Fruit fly (Drosophila melanogaster) whole organism, embryonic: ENCODE data around the gene CG46462.

Experiments
- CG10147 ChIP-seq: fragments of 200-800 bp; sonication (Bioruptor generic); optimal IDR thresholded peaks from 2 replicates; lab custom pipeline; 2019; ENCODE audit warnings: missing biosample characterization, mild to moderate bottlenecking, missing genetic modification characterization, moderate library complexity
- CG10366 ChIP-seq: fragments of 200-800 bp; sonication (Bioruptor generic); IDR thresholded peaks from 2 replicates; pipeline ENCODE4 v1.3.6; 2022; ENCODE audit warnings: missing biosample characterization, missing genetic modification characterization
- CG10431 ChIP-seq: fragments of 200-800 bp; sonication (Bioruptor generic); optimal IDR thresholded peaks from 3 replicates; lab custom pipeline; 2018; ENCODE audit warnings: missing biosample characterization, mild to moderate bottlenecking, missing genetic modification characterization
- CG11504 ChIP-seq: fragments of 200-800 bp; sonication (Bioruptor generic); optimal IDR thresholded peaks from 3 replicates; lab custom pipeline; 2019; ENCODE audit warnings: missing biosample characterization, mild to moderate bottlenecking, missing genetic modification characterization, moderate library complexity
- CG11696 ChIP-seq: fragments of 200-800 bp; sonication (Bioruptor generic); IDR thresholded peaks from 2 replicates; pipeline ENCODE4 v1.3.6; 2022; ENCODE audit warnings: missing biosample characterization, missing genetic modification characterization
- CG12942 ChIP-seq: fragments of 200-800 bp; sonication (Bioruptor generic); optimal IDR thresholded peaks from 3 replicates; lab custom pipeline; 2016; ENCODE audit warnings: missing biosample characterization, missing genetic modification characterization
- CG14050 ChIP-seq: fragments of 200-800 bp; sonication (Bioruptor generic); IDR thresholded peaks from 3 replicates; pipeline ENCODE4 v1.3.6; 2022; ENCODE audit warnings: missing biosample characterization, missing genetic modification characterization
- CG14965 ChIP-seq: fragments of 200-800 bp; sonication (Bioruptor generic); optimal IDR thresholded peaks from 2 replicates; lab custom pipeline; 2016; ENCODE audit warnings: missing biosample characterization, missing genetic modification characterization, borderline replicate concordance
- CG15011 ChIP-seq: fragments of 200-800 bp; sonication (Bioruptor generic); optimal IDR thresholded peaks from 3 replicates; lab custom pipeline; 2018; ENCODE audit warnings: missing biosample characterization, mild to moderate bottlenecking, missing genetic modification characterization
- CG17186 ChIP-seq: fragments of 200-800 bp; sonication (Bioruptor generic); optimal IDR thresholded peaks from 3 replicates; lab custom pipeline; 2017; ENCODE audit warnings: missing biosample characterization, missing genetic modification reagents, missing genetic modification characterization
- CG2678 ChIP-seq: fragments of 200-800 bp; sonication (Bioruptor generic); optimal IDR thresholded peaks from 3 replicates; lab custom pipeline; 2019; ENCODE audit warnings: missing biosample characterization, mild to moderate bottlenecking, missing genetic modification characterization, moderate library complexity
- CG31365 ChIP-seq: fragments of 200-800 bp; sonication (Bioruptor generic); optimal IDR thresholded peaks from 2 replicates; lab custom pipeline; 2018; ENCODE audit warnings: missing biosample characterization, mild to moderate bottlenecking, missing genetic modification characterization
- CG3163 ChIP-seq: fragments of 200-800 bp; sonication (Bioruptor generic); optimal IDR thresholded peaks from 3 replicates; lab custom pipeline; 2016; ENCODE audit warnings: missing biosample characterization, missing genetic modification characterization
- CG34376 ChIP-seq: fragments of 200-800 bp; sonication (Bioruptor generic); optimal IDR thresholded peaks from 2 replicates; lab custom pipeline; 2018; ENCODE audit warnings: missing biosample characterization, mild to moderate bottlenecking, missing genetic modification characterization
- CG7357 ChIP-seq: fragments of 200-800 bp; sonication (Bioruptor generic); IDR thresholded peaks from 3 replicates; pipeline ENCODE4 v1.3.6; 2022; ENCODE audit warnings: missing biosample characterization, missing genetic modification characterization
- CG7839 ChIP-seq: fragments of 200-800 bp; sonication (Bioruptor generic); optimal IDR thresholded peaks from 3 replicates; lab custom pipeline; 2018; ENCODE audit warnings: missing biosample characterization, mild to moderate bottlenecking, missing genetic modification characterization, moderate library complexity
- CG7963 ChIP-seq: fragments of 200-800 bp; sonication (Bioruptor generic); IDR thresholded peaks from 3 replicates; pipeline ENCODE4 v1.3.6; 2022; ENCODE audit warnings: missing biosample characterization, missing genetic modification characterization; ENCODE audit not compliant: partially characterized antibody
- CG7987 ChIP-seq: fragments of 200-800 bp; sonication (Bioruptor generic); optimal IDR thresholded peaks from 2 replicates; lab custom pipeline; 2018; ENCODE audit warnings: missing biosample characterization, mild to moderate bottlenecking, missing genetic modification characterization, moderate library complexity
- CG8478 ChIP-seq: fragments of >200 bp; optimal IDR thresholded peaks from 2 replicates; lab custom pipeline; 2018
- CG8924 ChIP-seq: fragments of 200-800 bp; optimal IDR thresholded peaks from 3 replicates; lab custom pipeline; 2019; ENCODE audit warnings: missing biosample characterization, mild to moderate bottlenecking, missing genetic modification characterization, moderate library complexity
- CG9215 ChIP-seq: fragments of 200-800 bp; sonication (Bioruptor generic); IDR thresholded peaks from 2 replicates; pipeline ENCODE4 v1.3.6; 2022; ENCODE audit warnings: missing biosample characterization, missing genetic modification characterization
- CoRest ChIP-seq: fragments of 200-800 bp; sonication (Bioruptor generic); optimal IDR thresholded peaks from 3 replicates; lab custom pipeline; 2018; ENCODE audit warnings: missing biosample characterization, mild to moderate bottlenecking, missing genetic modification characterization, moderate library complexity
- Dip2 ChIP-seq: fragments of 200-800 bp; sonication (Bioruptor generic); IDR thresholded peaks from 2 replicates; pipeline ENCODE4 v1.3.6; 2022; ENCODE audit warnings: missing biosample characterization, missing genetic modification characterization
- Dip3 ChIP-seq: fragments of 200-800 bp; sonication (Bioruptor generic); optimal IDR thresholded peaks from 3 replicates; lab custom pipeline; 2016; ENCODE audit warnings: missing biosample characterization, missing genetic modification characterization
- Dp ChIP-seq: fragments of 200-800 bp; sonication (Bioruptor generic); optimal IDR thresholded peaks from 2 replicates; lab custom pipeline; 2018; ENCODE audit warnings: missing biosample characterization, mild to moderate bottlenecking, missing genetic modification characterization, moderate library complexity
- E2f1 ChIP-seq: fragments of 200-800 bp; sonication (Bioruptor generic); IDR thresholded peaks from 2 replicates; pipeline ENCODE4 v1.3.6; 2022; ENCODE audit warnings: missing biosample characterization, missing genetic modification characterization
- Fer1 ChIP-seq: fragments of 200-800 bp; sonication (Bioruptor generic); optimal IDR thresholded peaks from 2 replicates; lab custom pipeline; 2017; ENCODE audit warnings: missing biosample characterization, mild to moderate bottlenecking, missing genetic modification characterization
- HLHmδ ChIP-seq: fragments of 200-800 bp; sonication (Bioruptor generic); optimal IDR thresholded peaks from 2 replicates; lab custom pipeline; 2018; ENCODE audit warnings: missing biosample characterization, mild to moderate bottlenecking, missing genetic modification characterization, moderate library complexity
- Hmr ChIP-seq: fragments of 200-800 bp; sonication (Bioruptor generic); optimal IDR thresholded peaks from 3 replicates; lab custom pipeline; 2017; ENCODE audit warnings: mild to moderate bottlenecking, missing biosample characterization, missing genetic modification reagents, missing genetic modification characterization
- Mrtf ChIP-seq: fragments of 200-800 bp; sonication (Bioruptor generic); IDR thresholded peaks from 3 replicates; pipeline ENCODE4 v1.3.6; 2022; ENCODE audit warnings: missing biosample characterization, missing genetic modification characterization
- NC2α ChIP-seq: fragments of 200-800 bp; sonication (Bioruptor generic); optimal IDR thresholded peaks from 2 replicates; lab custom pipeline; 2016; ENCODE audit warnings: missing biosample characterization, missing genetic modification characterization
- NC2β ChIP-seq: fragments of 200-800 bp; sonication (Bioruptor generic); optimal IDR thresholded peaks from 2 replicates; lab custom pipeline; 2016; ENCODE audit warnings: missing biosample characterization, missing genetic modification characterization
- Nf-YC ChIP-seq: fragments of 200-800 bp; optimal IDR thresholded peaks from 3 replicates; lab custom pipeline; 2019; ENCODE audit warnings: missing biosample characterization, mild to moderate bottlenecking, missing genetic modification characterization, moderate library complexity
- Sox102F ChIP-seq: fragments of 200-800 bp; sonication (Bioruptor generic); optimal IDR thresholded peaks from 2 replicates; lab custom pipeline; 2018; ENCODE audit warnings: missing biosample characterization, mild to moderate bottlenecking, missing genetic modification characterization, moderate library complexity
- Sry-β ChIP-seq: fragments of 200-800 bp; sonication (Bioruptor generic); optimal IDR thresholded peaks from 2 replicates; lab custom pipeline; 2018; ENCODE audit warnings: missing biosample characterization, mild to moderate bottlenecking, missing genetic modification characterization, moderate library complexity
- abd-A ChIP-seq: fragments of 200-800 bp; sonication (Bioruptor generic); optimal IDR thresholded peaks from 3 replicates; lab custom pipeline; 2019; ENCODE audit warnings: missing biosample characterization, mild to moderate bottlenecking, missing genetic modification characterization, moderate library complexity
- ara ChIP-seq: fragments of 200-800 bp; sonication (Bioruptor generic); IDR thresholded peaks from 2 replicates; pipeline ENCODE4 v1.3.6; 2022; ENCODE audit warnings: missing biosample characterization, missing genetic modification characterization
- cas ChIP-seq: fragments of 200-800 bp; sonication (Bioruptor generic); IDR thresholded peaks from 2 replicates; pipeline ENCODE4 v1.3.6; 2022; ENCODE audit warnings: missing biosample characterization, missing genetic modification characterization
- chm ChIP-seq: fragments of 200-800 bp; sonication (Bioruptor generic); IDR thresholded peaks from 2 replicates; pipeline ENCODE4 v1.3.6; 2022; ENCODE audit warnings: missing biosample characterization, missing genetic modification characterization
- da ChIP-seq: fragments of 200-800 bp; sonication (Bioruptor generic); optimal IDR thresholded peaks from 2 replicates; lab custom pipeline; 2016; ENCODE audit warnings: missing biosample characterization, missing genetic modification characterization
- gfzf ChIP-seq: fragments of 200-800 bp; sonication (Bioruptor generic); optimal IDR thresholded peaks from 2 replicates; lab custom pipeline; 2016; ENCODE audit warnings: missing biosample characterization, mild to moderate bottlenecking, missing genetic modification characterization, moderate library complexity
- ham ChIP-seq: fragments of 200-800 bp; sonication (Bioruptor generic); IDR thresholded peaks from 2 replicates; pipeline ENCODE4 v1.3.6; 2022; ENCODE audit warnings: missing biosample characterization, missing genetic modification characterization
- ken ChIP-seq: fragments of 200-800 bp; sonication (Bioruptor generic); IDR thresholded peaks from 3 replicates; pipeline ENCODE4 v1.3.6; 2022; ENCODE audit warnings: missing biosample characterization, missing genetic modification characterization
- lola ChIP-seq, 3 experiments: fragments of >200 bp in 2 of 3; fragments of 200-800 bp in 1 of 3; sonication (Bioruptor generic) in 1 of 3; optimal IDR thresholded peaks; 2 replicates each; lab custom pipeline; 2017 to 2019; ENCODE audit warnings: missing biosample characterization in 3 of 3, missing genetic modification characterization in 3 of 3, mild to moderate bottlenecking in 1 of 3, moderate library complexity in 1 of 3
- maf-S ChIP-seq: fragments of 200-800 bp; sonication (Bioruptor generic); optimal IDR thresholded peaks from 2 replicates; lab custom pipeline; 2016; ENCODE audit warnings: missing biosample characterization, missing genetic modification characterization
- nerfin-2 ChIP-seq: fragments of 200-800 bp; sonication (Bioruptor generic); IDR thresholded peaks from 2 replicates; pipeline ENCODE4 v1.3.6; 2022; ENCODE audit warnings: missing biosample characterization, missing genetic modification characterization; ENCODE audit not compliant: partially characterized antibody
- oc ChIP-seq: fragments of 200-800 bp; sonication (Bioruptor generic); optimal IDR thresholded peaks from 2 replicates; lab custom pipeline; 2018; ENCODE audit warnings: missing biosample characterization, mild to moderate bottlenecking, missing genetic modification characterization, moderate library complexity
- sens-2 ChIP-seq: fragments of 200-800 bp; sonication (Bioruptor generic); IDR thresholded peaks from 2 replicates; pipeline ENCODE4 v1.3.6; 2022; ENCODE audit warnings: missing biosample characterization, missing genetic modification characterization
- ssp ChIP-seq: fragments of 200-800 bp; sonication (Bioruptor generic); IDR thresholded peaks from 2 replicates; pipeline ENCODE4 v1.3.6; 2022; ENCODE audit warnings: missing biosample characterization, missing genetic modification characterization
- sug ChIP-seq: fragments of 200-800 bp; optimal IDR thresholded peaks from 2 replicates; lab custom pipeline; 2019; ENCODE audit warnings: missing biosample characterization, mild to moderate bottlenecking, missing genetic modification characterization, moderate library complexity
- trem ChIP-seq: fragments of 200-800 bp; optimal IDR thresholded peaks from 3 replicates; lab custom pipeline; 2019; ENCODE audit warnings: missing biosample characterization, mild to moderate bottlenecking, missing genetic modification characterization, moderate library complexity
- vfl ChIP-seq: fragments of 200-800 bp; sonication (Bioruptor generic); optimal IDR thresholded peaks from 2 replicates; lab custom pipeline; 2016; ENCODE audit warnings: missing biosample characterization, missing genetic modification characterization

CG46462 gene

dm6 chr3L:19940349-19940748 is 8.9 kb downstream of the CG46462 start (continued):
- no peak for TF ChIP-seq E2f1 (GFP tag; lab: Robert Waterston, UW)
- peak; percentile 29 for TF ChIP-seq CG11504 (tag; lab: Kevin White, UChicago)
- no peak for TF ChIP-seq CG17186
- peak; percentile 14 for TF ChIP-seq CG7839
- no peak for TF ChIP-seq NC2α
- no peak for TF ChIP-seq gfzf (GFP tag; lab: Kevin White, UChicago)
- TF ChIP-seq lola (GFP tag; optimal IDR thresholded peaks at IDR 0.05; lab: Kevin White, UChicago), result no peak
- TF ChIP-seq ssp (GFP tag; lab: Robert Waterston, UW), result no peak
- peak; percentile 42 for TF ChIP-seq CG2678 (tag; lab: Kevin White, UChicago)
- no peak for TF ChIP-seq abd-A
- TF ChIP-seq sens-2, result no peak
- TF ChIP-seq CG31365 (tag; lab: Kevin White, UChicago), result no peak
- no peak for TF ChIP-seq NC2β (GFP tag; lab: Kevin White, UChicago)
- no peak for TF ChIP-seq HLHmδ (GFP tag; lab: Kevin White, UChicago)
- TF ChIP-seq sug (tag; lab: Kevin White, UChicago), result no peak
- TF ChIP-seq ken (GFP tag; lab: Robert Waterston, UW), result no peak
- no peak for TF ChIP-seq CG7357 (GFP tag; lab: Robert Waterston, UW)
- TF ChIP-seq Sry-β (GFP tag; lab: Kevin White, UChicago), result no peak
- 0 out of 2 replicates have a peak, but pooled peaks have one; percentile 33 for TF ChIP-seq CG11696 (GFP tag; lab: Robert Waterston, UW)
- no peak for TF ChIP-seq CG12942 (GFP tag; lab: Kevin White, UChicago)
- no peak for TF ChIP-seq CG7987
- TF ChIP-seq Nf-YC (tag; lab: Kevin White, UChicago), result no peak
- no peak for TF ChIP-seq ara (GFP tag; lab: Robert Waterston, UW)
- TF ChIP-seq cas (GFP tag; lab: Robert Waterston, UW), result no peak
- no peak for TF ChIP-seq Dip3 (GFP tag; lab: Kevin White, UChicago)
- no peak for TF ChIP-seq CG7963 (GFP tag; lab: Robert Waterston, UW)
- no peak for TF ChIP-seq vfl (GFP tag; lab: Kevin White, UChicago)
- peak; percentile 2 for TF ChIP-seq CoRest (tag; lab: Kevin White, UChicago)
- TF ChIP-seq Sox102F (GFP tag; lab: Kevin White, UChicago), result no peak
- peak; percentile 13 for TF ChIP-seq CG8924 (tag; lab: Kevin White, UChicago)
- TF ChIP-seq maf-S (GFP tag; lab: Kevin White, UChicago), result no peak
- TF ChIP-seq CG10147, result no peak
- TF ChIP-seq Fer1 (GFP tag; lab: Kevin White, UChicago), result no peak
- TF ChIP-seq ham (GFP tag; lab: Robert Waterston, UW), result no peak
- TF ChIP-seq CG10366 (GFP tag; lab: Robert Waterston, UW), result no peak
- TF ChIP-seq da (GFP tag; lab: Kevin White, UChicago), result no peak
- no peak for TF ChIP-seq Mrtf
- TF ChIP-seq CG8478 (lab: Kevin White, UChicago), result no peak
- no peak for TF ChIP-seq CG15011 (GFP tag; lab: Kevin White, UChicago)
- TF ChIP-seq Dip2 (GFP tag; lab: Robert Waterston, UW), result no peak
- TF ChIP-seq nerfin-2, result no peak
- no peak for TF ChIP-seq Dp (GFP tag; lab: Kevin White, UChicago)
- TF ChIP-seq CG34376 (GFP tag; lab: Kevin White, UChicago), result no peak
- peak; percentile 5 for TF ChIP-seq Hmr (GFP tag; lab: Kevin White, UChicago)
- no peak for TF ChIP-seq CG3163 (GFP tag; lab: Kevin White, UChicago)
- TF ChIP-seq CG14050, result no peak
- no peak for TF ChIP-seq CG14965
- no peak for TF ChIP-seq CG10431 (GFP tag; lab: Kevin White, UChicago)
- no peak for TF ChIP-seq trem (tag; lab: Kevin White, UChicago)
- TF ChIP-seq oc, result no peak
- no peak for TF ChIP-seq CG9215
- TF ChIP-seq chm (GFP tag; lab: Robert Waterston, UW), result no peak
